Worm (Caenorhabditis elegans): ENCODE results near the gene C05D12.5.

Gene C05D12.5

DNA sequence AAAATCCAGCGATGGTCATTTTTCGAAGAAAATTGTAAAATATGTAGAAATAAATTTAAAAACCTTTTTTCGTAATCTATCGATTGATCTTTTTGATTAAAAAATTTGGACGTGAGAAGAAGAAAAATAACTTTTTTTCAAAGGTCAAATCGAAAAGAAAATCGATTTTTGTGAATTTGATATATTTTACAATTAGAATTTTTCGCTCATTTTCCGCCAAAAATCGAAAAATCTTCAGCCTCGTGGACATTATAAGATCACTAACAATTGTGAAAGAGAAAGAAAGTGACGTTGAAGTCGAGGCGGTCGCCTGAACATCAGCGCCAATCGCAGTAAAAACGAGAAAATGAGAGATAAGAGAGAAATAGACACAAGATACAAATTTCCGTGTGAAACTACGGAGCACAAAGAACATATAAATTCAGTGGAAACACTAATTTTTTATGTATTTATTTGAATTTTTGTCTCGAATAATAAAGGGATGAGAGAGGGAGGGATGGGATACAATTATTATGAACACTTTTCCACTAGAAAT, 35.6 kb downstream of the C05D12.5 start, which contains the start of gene cisd-1 (continued):
- TF ChIP-seq jun-1 (tag; optimal IDR thresholded peaks at IDR 0.05) (no peak), madf-9 (GFP tag; conservative IDR thresholded peaks at IDR 0.05) (no peak), lin-29 (GFP tag; IDR thresholded peaks at IDR 0.05) (no peak), nhr-111 (GFP tag; optimal IDR thresholded peaks at IDR 0.05) (no peak), nhr-237 (tag; optimal IDR thresholded peaks at IDR 0.05) (no peak), F37D6.2 (tag; optimal IDR thresholded peaks at IDR 0.05) (no peak), fkh-10 (GFP tag; optimal IDR thresholded peaks at IDR 0.05) (no peak), daf-16 (GFP tag; optimal IDR thresholded peaks at IDR 0.05) (no peak), daf-16 (tag; optimal IDR thresholded peaks at IDR 0.05) (peak; percentile 28), hif-1 (tag; optimal IDR thresholded peaks at IDR 0.05) (peak in 1 of 2 experiments; percentile 49), pqm-1 (tag; optimal IDR thresholded peaks at IDR 0.05) (peak; percentile 45), hlh-11 (tag; optimal IDR thresholded peaks at IDR 0.05) (peak; percentile 53), ama-1 (optimal IDR thresholded peaks at IDR 0.05) (peak; percentile 28), mxl-3 (GFP tag; optimal IDR thresholded peaks at IDR 0.05) (peak; percentile 49), zip-2 (tag; optimal IDR thresholded peaks at IDR 0.05) (no peak), mep-1 (tag; optimal IDR thresholded peaks at IDR 0.05) (peak; percentile 62), daf-12 (tag; optimal IDR thresholded peaks at IDR 0.05) (no peak), dmd-6 (GFP tag; IDR thresholded peaks at IDR 0.05) (peak; percentile 33; the same call in 1 of the 2 replicates), daf-8 (GFP tag; IDR thresholded peaks at IDR 0.05) (no peak), nhr-76 (tag; optimal IDR thresholded peaks at IDR 0.05) (no peak), mes-2 (tag; optimal IDR thresholded peaks at IDR 0.05; ENCODE audit: poor library complexity, severe bottlenecking) (peak; percentile 11), T20F7.1 (GFP tag; optimal IDR thresholded peaks at IDR 0.05) (peak; percentile 26)

ce11 chrII:11471916-11472315, 37.9 kb downstream of the C05D12.5 start, which contains the start of gene mfn-1:
Gene mfn-1 (minus strand): TSS chrII:11472016.
- no peak for TF ChIP-seq snpc-4 (tag; optimal IDR thresholded peaks at IDR 0.05)
- no peak for TF ChIP-seq F37D6.2 (tag; optimal IDR thresholded peaks at IDR 0.05)
- no peak for TF ChIP-seq snpc-1.2 (GFP tag; IDR thresholded peaks at IDR 0.05)
- TF ChIP-seq T20F7.1 (GFP tag; optimal IDR thresholded peaks at IDR 0.05) = no peak
- TF ChIP-seq nhr-237 (tag; optimal IDR thresholded peaks at IDR 0.05) = no peak
- no peak for TF ChIP-seq ctbp-1 (GFP tag; IDR thresholded peaks at IDR 0.05)
- no peak for TF ChIP-seq duxl-1 (tag; optimal IDR thresholded peaks at IDR 0.05; ENCODE audit: poor library complexity)
- no peak for TF ChIP-seq nhr-11 (tag; optimal IDR thresholded peaks at IDR 0.05)
- TF ChIP-seq lsy-2 (tag; optimal IDR thresholded peaks at IDR 0.05) = no peak
- TF ChIP-seq lim-7 (GFP tag; IDR thresholded peaks at IDR 0.05) = no peak
- TF ChIP-seq lin-38 (GFP tag; IDR thresholded peaks at IDR 0.05) = no peak
- TF ChIP-seq dmd-8 (GFP tag; IDR thresholded peaks at IDR 0.05) = no peak
- no peak for TF ChIP-seq lir-3 (tag; optimal IDR thresholded peaks at IDR 0.05)
- TF ChIP-seq Y75B8A.6 (GFP tag; IDR thresholded peaks at IDR 0.05) = no peak
- no peak for TF ChIP-seq egl-43 (GFP tag; IDR thresholded peaks at IDR 0.05)
- no peak for TF ChIP-seq Y48G9A.11 (GFP tag; IDR thresholded peaks at IDR 0.05)

DNA sequence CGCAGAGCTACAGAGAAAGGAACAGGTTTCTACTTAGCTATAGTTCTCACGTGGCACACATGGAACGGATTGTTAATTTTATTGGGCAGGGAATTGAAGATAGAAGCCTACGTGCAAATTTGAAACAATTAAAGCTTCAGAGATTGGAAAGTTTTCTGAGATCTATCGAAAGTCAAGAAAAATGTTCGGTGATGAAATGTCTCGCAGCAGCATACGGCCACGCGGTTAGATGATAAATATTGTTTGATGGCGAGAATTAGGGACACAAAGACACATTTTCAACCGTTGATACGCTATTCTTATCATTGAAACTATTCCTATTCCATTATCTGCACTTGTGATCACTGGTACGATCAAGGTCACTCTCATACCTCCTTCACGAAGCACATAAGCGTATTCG, 38.5 kb downstream of the C05D12.5 start:
- TF ChIP-seq hmg-1.1 (GFP tag; IDR thresholded peaks at IDR 0.05) (no peak), ces-1 (GFP tag; optimal IDR thresholded peaks at IDR 0.05) (no peak), D1046.2 (GFP tag; IDR thresholded peaks at IDR 0.05) (no peak), Y105C5A.15 (GFP tag; IDR thresholded peaks at IDR 0.05) (no peak), egl-27 (tag; optimal IDR thresholded peaks at IDR 0.05) (no peak), ceh-32 (tag; optimal IDR thresholded peaks at IDR 0.05; ENCODE audit: poor library complexity) (no peak), lin-15B (tag; optimal IDR thresholded peaks at IDR 0.05) (no peak), gei-8 (GFP tag; optimal IDR thresholded peaks at IDR 0.05) (no peak), madf-9 (GFP tag; conservative IDR thresholded peaks at IDR 0.05) (no peak), dmd-8 (GFP tag; IDR thresholded peaks at IDR 0.05) (no peak), unc-130 (GFP tag; optimal IDR thresholded peaks at IDR 0.05) (no peak), aly-2 (tag; optimal IDR thresholded peaks at IDR 0.05) (no peak), skn-1 (tag; optimal IDR thresholded peaks at IDR 0.05) (no peak), ZK337.2 (GFP tag; IDR thresholded peaks at IDR 0.05) (no peak), nhr-41 (GFP tag; IDR thresholded peaks at IDR 0.05) (no peak), unc-39 (tag; optimal IDR thresholded peaks at IDR 0.05) (no peak), ceh-44 (GFP tag; IDR thresholded peaks at IDR 0.05) (no peak), mes-2 (tag; optimal IDR thresholded peaks at IDR 0.05; ENCODE audit: poor library complexity, severe bottlenecking) (no peak), ceh-62 (tag; optimal IDR thresholded peaks at IDR 0.05) (no peak)
